Fruit fly (Drosophila melanogaster): Measurements from ENCODE around the gene CG12075.

Gene CG12075

DNA sequence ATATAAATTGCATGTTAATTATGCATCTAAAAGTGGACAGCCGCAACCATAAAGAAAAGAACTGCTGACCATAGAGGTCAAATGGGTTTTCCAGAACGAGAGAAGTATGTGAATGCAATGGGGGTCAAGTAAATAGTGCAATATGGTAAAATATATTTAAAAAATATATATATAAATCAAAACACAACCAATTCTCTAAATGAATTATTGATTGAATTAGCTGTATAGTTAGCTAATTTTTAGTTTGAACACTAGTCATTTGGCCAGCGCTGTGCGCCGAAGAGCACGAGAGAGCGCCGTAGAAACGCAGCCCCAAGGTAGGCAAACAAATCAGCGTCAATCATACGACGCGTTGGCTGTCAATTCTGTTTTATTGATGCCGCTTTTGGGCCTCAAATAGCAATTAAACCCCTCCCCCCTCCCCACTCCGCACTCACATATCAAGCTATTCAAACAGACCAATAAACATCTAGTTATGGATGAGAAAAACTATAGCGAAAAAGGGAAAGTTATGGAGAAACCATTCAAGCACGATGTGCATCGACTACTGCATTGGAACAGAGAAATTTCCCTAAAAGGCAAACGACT is 40.9 kb downstream of the CG12075 start (continued):
- TF ChIP-seq CG16779 (tag; optimal IDR thresholded peaks at IDR 0.05): no peak
- peak in 1 of 2 experiments; percentile 34 for TF ChIP-seq salr (GFP tag; optimal IDR thresholded peaks at IDR 0.05)
- TF ChIP-seq ss (GFP tag; optimal IDR thresholded peaks at IDR 0.05): peak in 1 of 2 experiments; percentile 0
- TF ChIP-seq CG3919 (GFP tag; optimal IDR thresholded peaks at IDR 0.05): peak; percentile 58
- TF ChIP-seq Smox (GFP tag; optimal IDR thresholded peaks at IDR 0.05): no peak
- TF ChIP-seq dsx (GFP tag; optimal IDR thresholded peaks at IDR 0.05; ENCODE audit: poor library complexity, severe bottlenecking): peak; percentile 21
- no peak for TF ChIP-seq Blimp-1 (GFP tag; optimal IDR thresholded peaks at IDR 0.05)
- no peak for TF ChIP-seq CG11762 (GFP tag; optimal IDR thresholded peaks at IDR 0.05; ENCODE audit: insufficient read depth)
- TF ChIP-seq CG15336 (GFP tag; IDR thresholded peaks at IDR 0.05): peak; percentile 88
- TF ChIP-seq topi (GFP tag; optimal IDR thresholded peaks at IDR 0.05): peak; percentile 8
- TF ChIP-seq CG1621 (tag; optimal IDR thresholded peaks at IDR 0.05): no peak
- peak; percentile 11 for TF ChIP-seq Sox14 (GFP tag; optimal IDR thresholded peaks at IDR 0.05)
- peak; percentile 47 for TF ChIP-seq CG10631 (GFP tag; optimal IDR thresholded peaks at IDR 0.05)
- TF ChIP-seq eg (GFP tag; IDR thresholded peaks at IDR 0.05): peak; percentile 90
- no peak for TF ChIP-seq svp (GFP tag)
- TF ChIP-seq fkh (GFP tag; optimal IDR thresholded peaks at IDR 0.05): peak; percentile 43
- peak; percentile 55 for TF ChIP-seq CG4318 (GFP tag; optimal IDR thresholded peaks at IDR 0.05)
- TF ChIP-seq Eip93F (GFP tag; optimal IDR thresholded peaks at IDR 0.05): no peak
- peak; percentile 60 for TF ChIP-seq OdsH (GFP tag; optimal IDR thresholded peaks at IDR 0.05)
- TF ChIP-seq CG11902 (GFP tag; optimal IDR thresholded peaks at IDR 0.05): no peak
- TF ChIP-seq net (GFP tag; optimal IDR thresholded peaks at IDR 0.05): peak; percentile 57
- peak; percentile 47 for TF ChIP-seq pdm3 (GFP tag; optimal IDR thresholded peaks at IDR 0.05)
- TF ChIP-seq Sox15 (GFP tag; optimal IDR thresholded peaks at IDR 0.05): no peak
- TF ChIP-seq Gug (GFP tag; IDR thresholded peaks at IDR 0.05): peak; percentile 70
- TF ChIP-seq fd59A (GFP tag; optimal IDR thresholded peaks at IDR 0.05): no peak
- peak; percentile 80 for TF ChIP-seq CG32006 (GFP tag; optimal IDR thresholded peaks at IDR 0.05)
- TF ChIP-seq fd85E (GFP tag; optimal IDR thresholded peaks at IDR 0.05): no peak

DNA sequence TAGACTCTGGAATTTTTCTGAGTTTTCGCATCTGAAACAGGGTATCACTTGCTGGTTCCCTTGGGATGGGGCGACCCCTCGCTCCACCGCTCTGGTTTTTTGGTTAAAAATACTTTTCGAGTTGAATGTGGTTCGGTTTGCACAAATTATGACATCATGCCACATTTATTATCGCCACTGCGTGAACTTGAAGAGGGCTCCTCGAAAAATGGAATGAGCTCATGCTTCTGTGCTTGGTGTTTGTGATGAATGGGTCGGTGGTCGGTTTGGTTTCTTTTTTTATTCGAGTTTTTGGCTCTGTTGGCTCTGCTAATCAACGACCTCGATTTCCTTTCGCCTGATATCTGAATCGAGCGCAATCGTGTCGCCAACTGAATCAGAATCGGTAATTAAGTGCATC is 43.6 kb downstream of the CG12075 start:
- TF ChIP-seq Hr38 (GFP tag; optimal IDR thresholded peaks at IDR 0.05) (no peak), Sox15 (GFP tag; optimal IDR thresholded peaks at IDR 0.05) (no peak), fd59A (GFP tag; optimal IDR thresholded peaks at IDR 0.05) (no peak), Sox14 (GFP tag; optimal IDR thresholded peaks at IDR 0.05) (no peak), CG8632 (GFP tag; optimal IDR thresholded peaks at IDR 0.05) (no peak), Blimp-1 (GFP tag; optimal IDR thresholded peaks at IDR 0.05) (no peak), vri (GFP tag; optimal IDR thresholded peaks at IDR 0.05) (peak; percentile 78)

DNA sequence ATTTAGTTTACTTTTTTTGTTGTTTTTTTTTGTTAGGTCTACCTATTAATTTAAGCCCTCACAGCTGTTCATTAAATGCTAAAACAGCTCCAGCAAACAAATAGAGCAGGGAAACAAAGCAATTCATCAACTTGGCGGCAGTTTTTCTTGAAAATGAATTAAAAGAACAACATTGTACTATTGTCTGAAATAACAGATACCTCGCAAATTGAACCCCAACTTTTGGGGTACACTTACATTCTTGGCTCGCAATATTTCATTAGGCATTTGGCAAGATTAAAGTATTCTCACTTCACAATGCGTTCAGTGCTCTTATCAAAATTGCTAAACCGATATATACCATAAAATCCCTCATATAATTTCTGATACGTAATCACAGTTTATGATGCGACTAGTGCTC is 45.3 kb downstream of the CG12075 start:
- TF ChIP-seq CG6808 (GFP tag; optimal IDR thresholded peaks at IDR 0.05): no peak
- TF ChIP-seq OdsH (GFP tag; optimal IDR thresholded peaks at IDR 0.05): no peak
- no peak for TF ChIP-seq CG10631 (GFP tag; optimal IDR thresholded peaks at IDR 0.05)

DNA sequence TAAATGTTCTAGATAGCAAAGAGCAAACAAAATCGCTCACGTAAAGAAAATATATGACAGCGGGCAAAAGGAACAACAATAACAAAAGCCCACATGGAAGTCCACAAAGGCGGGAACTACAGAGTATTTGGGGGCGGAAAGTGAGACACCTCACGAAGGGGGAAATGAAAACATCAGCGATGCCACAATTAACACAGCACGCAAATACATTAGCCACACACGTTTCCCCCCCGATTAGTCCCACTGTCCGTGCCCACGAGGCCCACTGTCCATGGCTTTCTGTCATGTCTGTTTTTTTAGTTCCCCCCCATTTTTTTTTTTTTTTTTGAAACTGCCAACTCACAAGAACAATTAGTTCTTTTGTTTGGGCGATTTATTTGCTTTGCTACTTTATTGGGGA is 45.8 kb downstream of the CG12075 start:
- TF ChIP-seq fkh (GFP tag; optimal IDR thresholded peaks at IDR 0.05) (peak; percentile 6), Eip78C (GFP tag) (peak; percentile 60), OdsH (GFP tag; optimal IDR thresholded peaks at IDR 0.05) (no peak)

DNA sequence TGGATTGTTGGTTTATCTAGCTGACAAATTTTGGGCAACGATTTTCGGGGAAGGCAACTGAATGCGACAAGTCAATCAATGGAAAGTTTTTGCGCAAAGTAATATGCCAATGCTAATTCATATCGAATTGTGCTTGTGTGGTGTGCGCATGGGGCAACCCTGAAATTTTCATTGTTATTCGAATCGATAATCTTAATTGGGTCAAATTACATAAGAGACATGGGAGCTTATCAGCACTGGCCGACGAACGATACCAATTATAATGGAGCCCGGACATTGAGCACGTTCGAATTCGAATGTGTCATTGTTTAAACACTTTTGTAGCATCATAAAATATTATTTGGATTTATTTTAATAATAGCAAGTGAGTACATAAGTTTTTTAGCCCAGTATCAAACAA is 46.6 kb downstream of the CG12075 start:
- no peak for TF ChIP-seq CG6854 (GFP tag; optimal IDR thresholded peaks at IDR 0.05)
- peak; percentile 58 for TF ChIP-seq vri (GFP tag; optimal IDR thresholded peaks at IDR 0.05)
- peak; percentile 4 for TF ChIP-seq Eip78C (GFP tag)
